Worm (Caenorhabditis elegans): ENCODE measurements around the gene fbxa-36.
"Not testable (repeated sequence)": the region's sequence is repeated elsewhere in the genome, so short reads cannot be mapped to it uniquely, and the experiment has no call there.

- not testable (repeated sequence) for TF ChIP-seq ceh-82 (tag; optimal IDR thresholded peaks at IDR 0.05); elt-2 (tag; optimal IDR thresholded peaks at IDR 0.05); jun-1 (tag; optimal IDR thresholded peaks at IDR 0.05); unc-39 (tag; optimal IDR thresholded peaks at IDR 0.05); lin-15B (tag; optimal IDR thresholded peaks at IDR 0.05); elt-1 (tag; optimal IDR thresholded peaks at IDR 0.05); nhr-25 (tag; optimal IDR thresholded peaks at IDR 0.05); snpc-4 (tag; optimal IDR thresholded peaks at IDR 0.05); ZK546.5 (tag; optimal IDR thresholded peaks at IDR 0.05); nhr-12 (tag; optimal IDR thresholded peaks at IDR 0.05); ama-1 (optimal IDR thresholded peaks at IDR 0.05); tbx-2 (tag; optimal IDR thresholded peaks at IDR 0.05); fkh-10 (GFP tag; optimal IDR thresholded peaks at IDR 0.05); egl-27 (tag; optimal IDR thresholded peaks at IDR 0.05)
Measured at ce11 chrIII:1266799-1267198, 26.2 kb downstream of the fbxa-36 start, which contains the start of gene fbxa-151.

Measured in whole organism, L3 larva.